Worm (Caenorhabditis elegans): ENCODE measurements around the gene C28H8.7.

DNA sequence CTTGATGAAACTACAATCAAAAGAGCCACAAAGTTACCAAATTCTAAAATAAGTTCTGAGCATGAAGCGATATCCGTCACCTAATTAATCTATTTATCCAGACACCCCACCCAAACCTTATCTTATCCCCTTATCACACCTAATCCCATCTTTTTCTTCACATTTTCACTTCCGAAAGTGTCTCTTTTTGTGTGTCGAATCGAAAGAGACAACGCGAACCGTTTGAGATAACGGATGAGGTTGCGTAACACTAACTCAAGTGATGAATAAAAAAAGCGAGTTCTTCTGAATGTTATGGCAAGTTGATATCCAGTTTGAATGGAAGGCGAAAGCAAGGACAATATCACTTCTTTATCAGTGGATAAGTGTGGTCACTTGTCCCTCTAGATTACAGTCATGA is 3.3 kb downstream of the C28H8.7 start:
- TF ChIP-seq blmp-1 (tag; optimal IDR thresholded peaks at IDR 0.05), result no peak
- TF ChIP-seq pha-4 (tag; optimal IDR thresholded peaks at IDR 0.05), result no peak
- TF ChIP-seq nhr-2 (tag; optimal IDR thresholded peaks at IDR 0.05), result no peak
- no peak for TF ChIP-seq sptf-1 (tag; optimal IDR thresholded peaks at IDR 0.05)
- no peak for TF ChIP-seq unc-39 (tag; optimal IDR thresholded peaks at IDR 0.05)
- no peak for TF ChIP-seq mep-1 (tag; optimal IDR thresholded peaks at IDR 0.05)
- no peak for TF ChIP-seq ceh-39 (tag; optimal IDR thresholded peaks at IDR 0.05)
- TF ChIP-seq unc-62 (GFP tag; optimal IDR thresholded peaks at IDR 0.05), result no peak
- TF ChIP-seq nhr-76 (tag; optimal IDR thresholded peaks at IDR 0.05), result no peak
- TF ChIP-seq snpc-4 (tag; optimal IDR thresholded peaks at IDR 0.05), result no peak
